Fruit fly (Drosophila melanogaster): ENCODE data around the gene CG13599.
A peak's percentile ranks its signal among the peaks of the same experiment; 100 is the strongest.

Gene CG13599

DNA sequence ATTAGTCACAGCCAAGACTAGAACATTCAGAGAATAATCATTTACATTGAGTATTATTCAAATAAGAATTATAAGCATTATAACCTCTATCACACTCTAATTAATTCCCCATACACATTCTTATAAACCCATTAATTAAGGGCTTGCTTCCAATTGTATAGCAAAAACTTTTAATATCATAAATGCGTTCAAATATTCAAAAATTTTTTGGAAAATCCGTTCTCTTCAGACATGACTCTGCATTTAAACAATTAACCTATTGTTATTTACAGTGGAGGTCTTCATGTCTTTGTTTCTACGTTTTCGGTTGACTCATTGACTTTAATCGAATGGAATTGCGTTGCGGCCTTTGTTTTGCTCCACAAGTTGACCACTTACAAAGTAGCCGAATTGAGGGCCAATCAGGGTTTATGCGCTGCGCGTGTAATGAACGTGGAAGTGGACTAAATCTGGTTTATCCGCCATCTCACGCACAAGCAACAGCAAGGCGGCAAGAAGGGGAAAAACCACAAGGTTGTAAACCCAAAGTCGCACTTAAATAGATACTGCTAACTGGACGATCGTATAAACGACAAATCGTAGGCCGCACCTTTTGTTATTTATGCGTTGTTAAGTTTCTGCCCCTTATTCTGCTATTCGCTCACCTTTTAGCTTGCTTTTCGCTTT, 10.4 kb upstream of the CG13599 start (continued):
- TF ChIP-seq sc (optimal IDR thresholded peaks at IDR 0.05) (no peak), sc (GFP tag; optimal IDR thresholded peaks at IDR 0.05) (no peak), CG13424 (tag; optimal IDR thresholded peaks at IDR 0.05) (no peak), Ets65A (GFP tag) (peak; percentile 94), CG6683 (GFP tag; optimal IDR thresholded peaks at IDR 0.05) (no peak), sug (tag; optimal IDR thresholded peaks at IDR 0.05) (peak; percentile 70), cas (GFP tag; IDR thresholded peaks at IDR 0.05) (0 out of 2 replicates have a peak, but pooled peaks have one; percentile 40), ap (GFP tag; IDR thresholded peaks at IDR 0.05) (no peak), CG18599 (GFP tag; optimal IDR thresholded peaks at IDR 0.05) (peak; percentile 84), dmrt11E (tag; optimal IDR thresholded peaks at IDR 0.05) (no peak), Sox100B (GFP tag; optimal IDR thresholded peaks at IDR 0.05) (no peak), CG4424 (GFP tag; optimal IDR thresholded peaks at IDR 0.05) (no peak), CG12391 (tag; optimal IDR thresholded peaks at IDR 0.05) (peak; percentile 3), CG18764 (GFP tag; optimal IDR thresholded peaks at IDR 0.05) (no peak), CG8765 (GFP tag; IDR thresholded peaks at IDR 0.05) (no peak; the same call in 1 of the 2 replicates), CG9609 (GFP tag; optimal IDR thresholded peaks at IDR 0.05) (peak; percentile 13), unc-4 (GFP tag; IDR thresholded peaks at IDR 0.05; ENCODE audit: partially characterized antibody) (no peak), CG10274 (GFP tag; optimal IDR thresholded peaks at IDR 0.05) (no peak), CG4820 (GFP tag; optimal IDR thresholded peaks at IDR 0.05) (peak; percentile 88), CG7839 (tag; optimal IDR thresholded peaks at IDR 0.05) (peak; percentile 36), lmd (GFP tag; IDR thresholded peaks at IDR 0.05) (peak; percentile 56; the same call in 1 of the 2 replicates), Tbp (GFP tag; optimal IDR thresholded peaks at IDR 0.05) (no peak), scrt (GFP tag; optimal IDR thresholded peaks at IDR 0.05) (peak; percentile 43), Sin3A (optimal IDR thresholded peaks at IDR 0.05) (no peak), Hr39 (optimal IDR thresholded peaks at IDR 0.05) (no peak), bab2 (GFP tag; optimal IDR thresholded peaks at IDR 0.05) (no peak), Doc3 (GFP tag; IDR thresholded peaks at IDR 0.05; ENCODE audit: partially characterized antibody) (no peak), al (GFP tag; IDR thresholded peaks at IDR 0.05) (peak; percentile 56), Atf3 (GFP tag; optimal IDR thresholded peaks at IDR 0.05) (no peak), CG10979 (tag; optimal IDR thresholded peaks at IDR 0.05) (no peak), grau (tag; optimal IDR thresholded peaks at IDR 0.05) (peak; percentile 58), CG17385 (GFP tag; optimal IDR thresholded peaks at IDR 0.05) (peak; percentile 25), CG9876 (GFP tag; optimal IDR thresholded peaks at IDR 0.05) (peak; percentile 24), CG7357 (GFP tag; IDR thresholded peaks at IDR 0.05) (no peak), Hr51 (GFP tag; optimal IDR thresholded peaks at IDR 0.05) (peak; percentile 17 to 59), mld (GFP tag; IDR thresholded peaks at IDR 0.05; ENCODE audit: partially characterized antibody) (no peak), H2.0 (GFP tag; IDR thresholded peaks at IDR 0.05) (peak; percentile 44), gfzf (GFP tag; optimal IDR thresholded peaks at IDR 0.05) (no peak), dmrt99B (tag; optimal IDR thresholded peaks at IDR 0.05) (no peak), C15 (GFP tag; IDR thresholded peaks at IDR 0.05) (peak; percentile 48; the same call in 1 of the 3 replicates), HLH54F (GFP tag; optimal IDR thresholded peaks at IDR 0.05) (peak; percentile 45), CoRest (tag; optimal IDR thresholded peaks at IDR 0.05) (no peak), gsb (GFP tag; IDR thresholded peaks at IDR 0.05) (peak; percentile 71), Dip2 (GFP tag; IDR thresholded peaks at IDR 0.05) (no peak), tx (GFP tag; optimal IDR thresholded peaks at IDR 0.05) (peak; percentile 31), Atf6 (GFP tag; IDR thresholded peaks at IDR 0.05) (peak; percentile 79), CG17186 (GFP tag; optimal IDR thresholded peaks at IDR 0.05) (no peak), CG11723 (GFP tag; optimal IDR thresholded peaks at IDR 0.05) (no peak), psq (GFP tag; optimal IDR thresholded peaks at IDR 0.05) (no peak), NfI (GFP tag; optimal IDR thresholded peaks at IDR 0.05) (peak; percentile 58), Vsx1 (GFP tag; optimal IDR thresholded peaks at IDR 0.05) (peak; percentile 76)
